Worm (Caenorhabditis elegans) whole organism, midembryonic: ENCODE results near the gene K01A12.3.
"Not testable (repeated sequence)": the region's sequence is repeated elsewhere in the genome, so short reads cannot be mapped to it uniquely, and the experiment has no call there.

Experiments used
- T22C8.4 ChIP-seq: fragments of 200-800 bp; sonication (Bioruptor generic); IDR thresholded peaks from 2 replicates; pipeline ENCODE4 v1.3.6; 2022; ENCODE audit warnings: missing genetic modification characterization, missing compliant biosample characterization
- cog-1 ChIP-seq: sonication (generic microtip); optimal IDR thresholded peaks from 2 replicates; lab custom pipeline; 2016; ENCODE audit warnings: missing genetic modification characterization, missing compliant biosample characterization
- flt-1 ChIP-seq: fragments of 200-800 bp; sonication (Bioruptor generic); IDR thresholded peaks from 2 replicates; pipeline ENCODE4 v1.3.6; 2022; ENCODE audit warnings: missing genetic modification characterization, missing compliant biosample characterization
- klf-2 ChIP-seq: fragments of 200-800 bp; sonication (Bioruptor generic); conservative IDR thresholded peaks from 2 replicates; pipeline ENCODE4 v1.3.6; 2022; ENCODE audit warnings: missing genetic modification reagents, missing genetic modification characterization, missing compliant biosample characterization
- med-1 ChIP-seq: sonication (generic microtip); optimal IDR thresholded peaks from 2 replicates; lab custom pipeline; 2017; ENCODE audit warnings: missing genetic modification characterization, mild to moderate bottlenecking, missing compliant biosample characterization, antibody characterized with exemption, missing genetic modification reagents; ENCODE audit not compliant: insufficient read depth
- ref-1 ChIP-seq: fragments of 200-800 bp; sonication (Bioruptor generic); conservative IDR thresholded peaks from 2 replicates; pipeline ENCODE4 v1.3.6; 2022; ENCODE audit warnings: missing genetic modification reagents, missing genetic modification characterization, missing compliant biosample characterization
- tab-1 ChIP-seq: fragments of 200-800 bp; sonication (Bioruptor generic); IDR thresholded peaks from 2 replicates; pipeline ENCODE4 v1.3.6; 2022; ENCODE audit warnings: missing genetic modification characterization, missing compliant biosample characterization
- ztf-23 ChIP-seq: fragments of 200-800 bp; sonication (Bioruptor generic); IDR thresholded peaks from 2 replicates; pipeline ENCODE4 v1.3.6; 2022; ENCODE audit warnings: missing genetic modification reagents, missing genetic modification characterization, missing compliant biosample characterization
- ztf-29 ChIP-seq: fragments of 200-800 bp; sonication (Bioruptor generic); IDR thresholded peaks from 2 replicates; pipeline ENCODE4 v1.3.6; 2022; ENCODE audit warnings: missing genetic modification reagents, missing genetic modification characterization, missing compliant biosample characterization

Gene K01A12.3

ce11 chrX:8646997-8647396 is 22.0 kb upstream of the K01A12.3 start, which contains the start of gene F12D9.2:
F12D9.2 (minus strand) TSS chrX:8647097.
- TF ChIP-seq klf-2 (GFP tag; lab: Robert Waterston, UW), result no peak
- TF ChIP-seq med-1 (GFP tag; lab: Kevin White, UChicago), result no peak
- TF ChIP-seq ztf-23 (GFP tag; lab: Robert Waterston, UW), result no peak
- no peak for TF ChIP-seq ref-1
- TF ChIP-seq cog-1 (tag; lab: Kevin White, UChicago), result no peak
- TF ChIP-seq ztf-29 (GFP tag; lab: Robert Waterston, UW), result no peak
- no peak for TF ChIP-seq flt-1
- no peak for TF ChIP-seq T22C8.4 (GFP tag; lab: Robert Waterston, UW)
- no peak for TF ChIP-seq tab-1 (GFP tag; lab: Robert Waterston, UW)

ce11 chrX:8646287-8646686 is 21.3 kb upstream of the K01A12.3 start:
- TF ChIP-seq T22C8.4 (GFP tag; lab: Robert Waterston, UW) (peak; percentile 85), med-1 (GFP tag; lab: Kevin White, UChicago) (peak; percentile 58), ztf-29 (GFP tag; lab: Robert Waterston, UW) (peak; percentile 80), cog-1 (tag; lab: Kevin White, UChicago) (peak; percentile 68), tab-1 (GFP tag; lab: Robert Waterston, UW) (peak; percentile 94), klf-2 (GFP tag; lab: Robert Waterston, UW) (peak; percentile 72; the same call in 1 of the 2 replicates), flt-1 (peak; percentile 95), ref-1 (peak; percentile 83), ztf-23 (GFP tag; lab: Robert Waterston, UW) (peak; percentile 87)

- TF ChIP-seq T22C8.4 (GFP tag; lab: Robert Waterston, UW) (no peak), cog-1 (tag; lab: Kevin White, UChicago) (no peak), flt-1 (no peak), ztf-29 (GFP tag; lab: Robert Waterston, UW) (no peak), klf-2 (GFP tag; lab: Robert Waterston, UW) (no peak), med-1 (GFP tag; lab: Kevin White, UChicago) (no peak)
These were observed 18.8 kb upstream of the K01A12.3 start, which contains the start of gene stg-2 for ce11 chrX:8643817-8644216. stg-2 (minus strand) TSS chrX:8643917.

ce11 chrX:8640654-8641053 is 15.7 kb upstream of the K01A12.3 start:
- no peak for TF ChIP-seq ref-1
- no peak for TF ChIP-seq ztf-29 (GFP tag; lab: Robert Waterston, UW)
- 0 out of 2 replicates have a peak, but pooled peaks have one; percentile 31 for TF ChIP-seq tab-1 (GFP tag; lab: Robert Waterston, UW)
- 0 out of 2 replicates have a peak, but pooled peaks have one; percentile 39 for TF ChIP-seq flt-1

- TF ChIP-seq ztf-29 (GFP tag; lab: Robert Waterston, UW), result no peak
- peak; percentile 69 for TF ChIP-seq klf-2 (GFP tag; lab: Robert Waterston, UW)
- TF ChIP-seq med-1 (GFP tag; lab: Kevin White, UChicago), result peak; percentile 43
- TF ChIP-seq T22C8.4 (GFP tag; lab: Robert Waterston, UW), result no peak; the same call in none of the 2 replicates
- peak; percentile 64 for TF ChIP-seq ref-1
- TF ChIP-seq tab-1 (GFP tag; lab: Robert Waterston, UW), result peak; percentile 83
- no peak; the same call in 1 of the 2 replicates for TF ChIP-seq ztf-23 (GFP tag; lab: Robert Waterston, UW)
- TF ChIP-seq cog-1 (tag; lab: Kevin White, UChicago), result no peak
- TF ChIP-seq flt-1, result peak; percentile 91
These were observed 13.7 kb upstream of the K01A12.3 start for ce11 chrX:8638679-8639184.

ce11 chrX:8623840-8624591 is 974 bp downstream of the K01A12.3 start:
- TF ChIP-seq T22C8.4 (GFP tag; lab: Robert Waterston, UW) (no peak), ztf-29 (GFP tag; lab: Robert Waterston, UW) (0 out of 2 replicates have a peak, but pooled peaks have one; percentile 31)

ce11 chrX:8613053-8613452 is 11.9 kb downstream of the K01A12.3 start, which contains the start of gene K01A12.2:
K01A12.2 (plus strand) TSS chrX:8613353.
- no peak for TF ChIP-seq ref-1
- TF ChIP-seq flt-1, result no peak

ce11 chrX:8612278-8612677 is 12.7 kb downstream of the K01A12.3 start:
- TF ChIP-seq ref-1 (no peak), ztf-29 (GFP tag; lab: Robert Waterston, UW) (no peak), cog-1 (tag; lab: Kevin White, UChicago) (no peak), T22C8.4 (GFP tag; lab: Robert Waterston, UW) (no peak), klf-2 (GFP tag; lab: Robert Waterston, UW) (no peak)

- TF ChIP-seq ref-1; med-1 (GFP tag; lab: Kevin White, UChicago); flt-1: not testable (repeated sequence)
These were observed 14.4 kb downstream of the K01A12.3 start, which contains the start of gene K01A12.4 for ce11 chrX:8610606-8611005. K01A12.4 (plus strand) TSS chrX:8610906.

- TF ChIP-seq ztf-23 (GFP tag; lab: Robert Waterston, UW) (peak; percentile 35; the same call in 1 of the 2 replicates), ztf-29 (GFP tag; lab: Robert Waterston, UW) (no peak), tab-1 (GFP tag; lab: Robert Waterston, UW) (no peak)
These were observed 16.2 kb downstream of the K01A12.3 start for ce11 chrX:8608756-8609155.
